Worm (Caenorhabditis elegans): ENCODE data around the gene met-2.

DNA sequence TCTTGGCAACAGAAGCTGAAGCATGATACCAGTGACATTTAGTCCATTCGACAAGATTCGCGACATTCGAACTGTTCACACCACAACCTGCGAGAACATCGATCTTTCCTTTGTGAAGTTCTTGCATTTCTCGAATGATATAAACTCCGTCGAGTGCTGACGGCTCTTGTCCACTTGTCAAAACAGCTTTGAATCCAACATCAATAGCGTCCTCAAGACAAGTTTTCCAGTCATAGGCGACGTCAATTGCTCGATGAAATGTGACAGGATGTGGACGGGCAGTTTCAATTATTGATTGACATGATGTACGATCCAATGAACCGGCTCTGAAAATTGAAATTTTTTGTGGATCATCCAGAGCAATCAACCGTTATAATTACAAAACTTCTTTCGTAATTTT, 27.5 kb downstream of the met-2 start:
- TF ChIP-seq F13C5.2 (tag; optimal IDR thresholded peaks at IDR 0.05) (no peak), ama-1 (optimal IDR thresholded peaks at IDR 0.05) (no peak), aly-1 (tag; optimal IDR thresholded peaks at IDR 0.05) (no peak), flt-1 (GFP tag; IDR thresholded peaks at IDR 0.05) (no peak), hnd-1 (tag; optimal IDR thresholded peaks at IDR 0.05) (no peak)
